Fruit fly (Drosophila melanogaster) whole organism, embryonic: ENCODE results near the gene ry.

Experiments used
- Asciz ChIP-seq: fragments of 200-800 bp; sonication (Bioruptor generic); optimal IDR thresholded peaks from 2 replicates; lab custom pipeline; 2017; ENCODE audit warnings: missing biosample characterization, mild to moderate bottlenecking, missing genetic modification characterization, missing genetic modification reagents
- Atf6 ChIP-seq: fragments of 200-800 bp; sonication (Bioruptor generic); IDR thresholded peaks from 2 replicates; pipeline ENCODE4 v1.3.6; 2022; ENCODE audit warnings: missing biosample characterization, missing genetic modification characterization
- BEAF-32 ChIP-seq: fragments of 200-800 bp; sonication (Bioruptor generic); optimal IDR thresholded peaks from 3 replicates; lab custom pipeline; 2017; ENCODE audit warnings: missing biosample characterization, missing genetic modification characterization, mild to moderate bottlenecking, moderate library complexity, missing genetic modification reagents
- CG11085 ChIP-seq: fragments of 200-800 bp; sonication (Bioruptor generic); IDR thresholded peaks from 2 replicates; pipeline ENCODE4 v1.3.6; 2022; ENCODE audit warnings: missing biosample characterization, missing genetic modification characterization
- CG12769 ChIP-seq: fragments of 200-800 bp; sonication (Bioruptor generic); optimal IDR thresholded peaks from 2 replicates; lab custom pipeline; 2019; ENCODE audit warnings: missing biosample characterization, mild to moderate bottlenecking, missing genetic modification characterization, moderate library complexity
- CG13123 ChIP-seq: fragments of 200-800 bp; sonication (Bioruptor generic); optimal IDR thresholded peaks from 2 replicates; lab custom pipeline; 2016; ENCODE audit warnings: missing biosample characterization, missing genetic modification characterization
- CG13775 ChIP-seq: fragments of 200-800 bp; sonication (Bioruptor generic); optimal IDR thresholded peaks from 3 replicates; lab custom pipeline; 2017; ENCODE audit warnings: missing biosample characterization, mild to moderate bottlenecking, missing genetic modification characterization
- CG14860 ChIP-seq: fragments of 200-800 bp; sonication (Bioruptor generic); IDR thresholded peaks from 3 replicates; pipeline ENCODE4 v1.3.6; 2022; ENCODE audit warnings: missing biosample characterization, missing genetic modification characterization; ENCODE audit not compliant: partially characterized antibody
- CG17829 ChIP-seq: fragments of 200-800 bp; optimal IDR thresholded peaks from 2 replicates; lab custom pipeline; 2019; ENCODE audit warnings: missing biosample characterization, mild to moderate bottlenecking, missing genetic modification characterization, moderate library complexity
- CG1792 ChIP-seq: fragments of 200-800 bp; sonication (Bioruptor generic); optimal IDR thresholded peaks from 2 replicates; lab custom pipeline; 2016; ENCODE audit warnings: missing biosample characterization, missing genetic modification characterization
- CG2199 ChIP-seq: fragments of 200-800 bp; sonication (Bioruptor generic); IDR thresholded peaks from 3 replicates; pipeline ENCODE4 v1.3.6; 2022; ENCODE audit warnings: missing biosample characterization, missing genetic modification characterization
- CG3065 ChIP-seq: fragments of 200-800 bp; sonication (Bioruptor generic); optimal IDR thresholded peaks from 2 replicates; lab custom pipeline; 2016; ENCODE audit warnings: missing biosample characterization, missing genetic modification characterization
- CG33213 ChIP-seq: fragments of 200-800 bp; sonication (Bioruptor generic); optimal IDR thresholded peaks from 3 replicates; lab custom pipeline; 2016; ENCODE audit warnings: missing biosample characterization, missing genetic modification characterization
- CG4282 ChIP-seq: fragments of 200-800 bp; sonication (Bioruptor generic); optimal IDR thresholded peaks from 2 replicates; lab custom pipeline; 2016; ENCODE audit warnings: missing biosample characterization, missing genetic modification characterization
- CG4730 ChIP-seq: fragments of 200-800 bp; sonication (Bioruptor generic); IDR thresholded peaks from 2 replicates; pipeline ENCODE4 v1.3.6; 2022; ENCODE audit warnings: missing biosample characterization, missing genetic modification characterization
- CG6654 ChIP-seq: fragments of 200-800 bp; sonication (Bioruptor generic); optimal IDR thresholded peaks from 2 replicates; lab custom pipeline; 2017; ENCODE audit warnings: missing biosample characterization, mild to moderate bottlenecking, missing genetic modification characterization
- CG7987 ChIP-seq: fragments of 200-800 bp; sonication (Bioruptor generic); optimal IDR thresholded peaks from 2 replicates; lab custom pipeline; 2018; ENCODE audit warnings: missing biosample characterization, mild to moderate bottlenecking, missing genetic modification characterization, moderate library complexity
- CG9609 ChIP-seq: fragments of 200-800 bp; sonication (Bioruptor generic); optimal IDR thresholded peaks from 3 replicates; lab custom pipeline; 2016; ENCODE audit warnings: missing biosample characterization, missing genetic modification characterization
- CrebB ChIP-seq: fragments of 200-800 bp; sonication (Bioruptor generic); optimal IDR thresholded peaks from 3 replicates; lab custom pipeline; 2018; ENCODE audit warnings: missing biosample characterization, mild to moderate bottlenecking, missing genetic modification characterization
- Elba2 ChIP-seq: fragments of 200-800 bp; sonication (Bioruptor generic); optimal IDR thresholded peaks from 3 replicates; lab custom pipeline; 2016; ENCODE audit warnings: missing biosample characterization, missing genetic modification characterization
- Hmr ChIP-seq: fragments of 200-800 bp; sonication (Bioruptor generic); optimal IDR thresholded peaks from 3 replicates; lab custom pipeline; 2017; ENCODE audit warnings: mild to moderate bottlenecking, missing biosample characterization, missing genetic modification reagents, missing genetic modification characterization
- Kr ChIP-seq: fragments of 200-800 bp; sonication (Bioruptor generic); optimal IDR thresholded peaks from 2 replicates; lab custom pipeline; 2017; ENCODE audit warnings: missing biosample characterization, mild to moderate bottlenecking, missing genetic modification characterization
- NC2α ChIP-seq: fragments of 200-800 bp; sonication (Bioruptor generic); optimal IDR thresholded peaks from 2 replicates; lab custom pipeline; 2016; ENCODE audit warnings: missing biosample characterization, missing genetic modification characterization
- Nf-YC ChIP-seq: fragments of 200-800 bp; optimal IDR thresholded peaks from 3 replicates; lab custom pipeline; 2019; ENCODE audit warnings: missing biosample characterization, mild to moderate bottlenecking, missing genetic modification characterization, moderate library complexity
- Sin3A ChIP-seq: fragments of >200 bp; optimal IDR thresholded peaks from 2 replicates; lab custom pipeline; 2018
- Sox102F ChIP-seq: fragments of 200-800 bp; sonication (Bioruptor generic); optimal IDR thresholded peaks from 2 replicates; lab custom pipeline; 2018; ENCODE audit warnings: missing biosample characterization, mild to moderate bottlenecking, missing genetic modification characterization, moderate library complexity
- Taf1 ChIP-seq: fragments of 200-800 bp; sonication (Bioruptor generic); IDR thresholded peaks from 2 replicates; pipeline ENCODE4 v1.3.6; 2022; ENCODE audit warnings: missing biosample characterization, missing genetic modification characterization
- al ChIP-seq: fragments of 200-800 bp; sonication (Bioruptor generic); IDR thresholded peaks from 2 replicates; pipeline ENCODE4 v1.3.6; 2022; ENCODE audit warnings: missing biosample characterization, missing genetic modification characterization
- amos ChIP-seq: fragments of 200-800 bp; sonication (Bioruptor generic); IDR thresholded peaks from 2 replicates; pipeline ENCODE4 v1.3.6; 2022; ENCODE audit warnings: missing biosample characterization, missing genetic modification characterization; ENCODE audit not compliant: partially characterized antibody
- ase ChIP-seq: fragments of 200-800 bp; sonication (Bioruptor generic); IDR thresholded peaks from 3 replicates; pipeline ENCODE4 v1.3.6; 2022; ENCODE audit warnings: missing biosample characterization, missing genetic modification characterization
- cad ChIP-seq: fragments of >200 bp; optimal IDR thresholded peaks from 2 replicates; lab custom pipeline; 2017; ENCODE audit warnings: missing biosample characterization, missing genetic modification characterization
- cas ChIP-seq: fragments of 200-800 bp; sonication (Bioruptor generic); IDR thresholded peaks from 2 replicates; pipeline ENCODE4 v1.3.6; 2022; ENCODE audit warnings: missing biosample characterization, missing genetic modification characterization
- corto ChIP-seq: fragments of 200-800 bp; sonication (Bioruptor generic); optimal IDR thresholded peaks from 2 replicates; lab custom pipeline; 2016; ENCODE audit warnings: missing biosample characterization, mild to moderate bottlenecking, missing genetic modification characterization, moderate library complexity
- da ChIP-seq: fragments of 200-800 bp; sonication (Bioruptor generic); optimal IDR thresholded peaks from 2 replicates; lab custom pipeline; 2016; ENCODE audit warnings: missing biosample characterization, missing genetic modification characterization
- dmrt99B ChIP-seq: fragments of 200-800 bp; sonication (Bioruptor generic); optimal IDR thresholded peaks from 2 replicates; lab custom pipeline; 2018; ENCODE audit warnings: missing biosample characterization, mild to moderate bottlenecking, missing genetic modification characterization, moderate library complexity
- ftz-f1 ChIP-seq: fragments of 200-800 bp; sonication (Bioruptor generic); optimal IDR thresholded peaks from 2 replicates; lab custom pipeline; 2016; ENCODE audit warnings: missing biosample characterization, missing genetic modification characterization
- gcm2 ChIP-seq: fragments of 200-800 bp; sonication (Bioruptor generic); optimal IDR thresholded peaks from 2 replicates; lab custom pipeline; 2016; ENCODE audit warnings: missing biosample characterization, missing genetic modification characterization
- gfzf ChIP-seq: fragments of 200-800 bp; sonication (Bioruptor generic); optimal IDR thresholded peaks from 2 replicates; lab custom pipeline; 2016; ENCODE audit warnings: missing biosample characterization, mild to moderate bottlenecking, missing genetic modification characterization, moderate library complexity
- hkb ChIP-seq, 2 experiments: fragments of 200-800 bp in 1 of 2; fragments of >200 bp in 1 of 2; sonication (Bioruptor generic) in 1 of 2; IDR thresholded peaks in 1 of 2; optimal IDR thresholded peaks in 1 of 2; 2 replicates each; pipeline versions ENCODE4 v1.3.6 to Lab custom; 2017 to 2022; ENCODE audit warnings: missing biosample characterization in 1 of 2, missing genetic modification characterization in 1 of 2
- hth ChIP-seq: fragments of >200 bp; optimal IDR thresholded peaks from 2 replicates; lab custom pipeline; 2017; ENCODE audit warnings: inconsistent platforms
- ind ChIP-seq: fragments of 200-800 bp; sonication (Bioruptor generic); optimal IDR thresholded peaks from 3 replicates; lab custom pipeline; 2016; ENCODE audit warnings: missing biosample characterization, missing genetic modification characterization
- inv ChIP-seq: fragments of 200-800 bp; sonication (Bioruptor generic); IDR thresholded peaks from 2 replicates; pipeline ENCODE4 v1.3.6; 2022; ENCODE audit warnings: missing biosample characterization, missing genetic modification characterization; ENCODE audit not compliant: partially characterized antibody
- jing ChIP-seq: fragments of 200-800 bp; sonication (Bioruptor generic); optimal IDR thresholded peaks from 2 replicates; lab custom pipeline; 2018; ENCODE audit warnings: missing biosample characterization, mild to moderate bottlenecking, missing genetic modification characterization
- lilli ChIP-seq: fragments of 200-800 bp; sonication (Bioruptor generic); optimal IDR thresholded peaks from 3 replicates; lab custom pipeline; 2016; ENCODE audit warnings: missing biosample characterization, missing genetic modification characterization
- maf-S ChIP-seq: fragments of 200-800 bp; sonication (Bioruptor generic); optimal IDR thresholded peaks from 2 replicates; lab custom pipeline; 2016; ENCODE audit warnings: missing biosample characterization, missing genetic modification characterization
- onecut ChIP-seq: fragments of 200-800 bp; sonication (Bioruptor generic); IDR thresholded peaks from 2 replicates; pipeline ENCODE4 v1.3.6; 2022; ENCODE audit warnings: missing biosample characterization, missing genetic modification characterization
- run ChIP-seq: fragments of 200-800 bp; sonication (Bioruptor generic); optimal IDR thresholded peaks from 3 replicates; lab custom pipeline; 2018; ENCODE audit warnings: missing biosample characterization, mild to moderate bottlenecking, missing genetic modification characterization
- sens-2 ChIP-seq: fragments of 200-800 bp; sonication (Bioruptor generic); IDR thresholded peaks from 2 replicates; pipeline ENCODE4 v1.3.6; 2022; ENCODE audit warnings: missing biosample characterization, missing genetic modification characterization
- stwl ChIP-seq: fragments of 200-800 bp; sonication (Bioruptor generic); optimal IDR thresholded peaks from 3 replicates; lab custom pipeline; 2018; ENCODE audit warnings: missing biosample characterization, mild to moderate bottlenecking, missing genetic modification characterization, moderate library complexity
- tio ChIP-seq: fragments of 200-800 bp; sonication (Bioruptor generic); optimal IDR thresholded peaks from 2 replicates; lab custom pipeline; 2017; ENCODE audit warnings: missing biosample characterization, missing genetic modification characterization, inconsistent platforms

Gene ry

DNA sequence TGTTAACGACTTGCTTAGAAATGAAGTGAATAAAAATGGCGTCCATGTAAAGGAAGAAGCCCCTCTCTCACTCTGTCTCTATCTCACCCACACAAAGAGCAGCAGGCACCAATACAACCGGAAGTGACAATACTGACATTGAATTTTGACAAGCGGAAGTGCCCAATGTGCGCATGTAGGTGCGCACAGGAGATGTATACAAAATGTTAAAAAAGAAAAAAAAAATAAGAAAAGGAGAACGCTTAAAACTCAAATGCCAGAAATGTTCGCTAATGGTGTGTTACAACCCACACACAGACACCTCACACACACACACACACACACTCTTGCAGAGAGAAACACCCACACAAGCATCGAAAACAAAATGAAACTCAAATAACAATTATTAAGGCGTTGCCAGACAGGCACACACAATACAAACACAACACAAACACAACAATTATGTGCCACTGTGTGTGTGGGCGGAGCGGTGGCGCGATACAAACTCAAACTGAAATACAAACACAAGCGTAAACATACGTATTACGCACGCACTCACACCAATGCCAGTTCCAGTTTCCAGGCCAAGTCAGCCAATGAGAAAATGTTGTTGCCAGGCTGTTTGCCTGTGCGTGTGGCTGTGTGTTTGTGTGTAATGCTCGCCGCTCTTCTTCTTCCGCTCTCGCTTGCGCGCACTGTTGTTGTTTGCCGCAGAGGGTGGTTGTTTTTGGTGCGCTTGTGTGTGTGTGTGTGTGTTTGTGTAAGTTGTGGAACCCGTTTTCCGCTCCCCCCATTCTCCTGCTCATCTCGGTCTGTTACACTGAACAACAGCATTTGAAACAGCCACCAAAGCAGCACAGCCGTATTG, 31.6 kb downstream of the ry start (continued):
- TF ChIP-seq Taf1 (GFP tag; lab: Robert Waterston, UW) = no peak
- TF ChIP-seq CG11085 (GFP tag; lab: Robert Waterston, UW) = no peak
- TF ChIP-seq Atf6 (GFP tag; lab: Robert Waterston, UW) = no peak
- no peak for TF ChIP-seq tio (GFP tag; lab: Kevin White, UChicago)
- no peak for TF ChIP-seq CG4730 (GFP tag; lab: Robert Waterston, UW)
- TF ChIP-seq da (GFP tag; lab: Kevin White, UChicago) = no peak
- no peak for TF ChIP-seq CG14860
- no peak for TF ChIP-seq maf-S (GFP tag; lab: Kevin White, UChicago)
- no peak for TF ChIP-seq CG12769 (tag; lab: Kevin White, UChicago)
- TF ChIP-seq Sox102F (GFP tag; lab: Kevin White, UChicago) = no peak
- peak; percentile 21 for TF ChIP-seq Asciz (GFP tag; lab: Kevin White, UChicago)
- no peak for TF ChIP-seq dmrt99B
- no peak for TF ChIP-seq inv
- TF ChIP-seq BEAF-32 (GFP tag; lab: Kevin White, UChicago) = no peak
- TF ChIP-seq CG13123 (GFP tag; lab: Kevin White, UChicago) = no peak
- TF ChIP-seq NC2α (GFP tag; lab: Kevin White, UChicago) = no peak
- TF ChIP-seq CG7987 (GFP tag; lab: Kevin White, UChicago) = peak; percentile 20
- TF ChIP-seq CG9609 = no peak
- no peak for TF ChIP-seq corto
- TF ChIP-seq CrebB = peak; percentile 39
- TF ChIP-seq CG17829 (tag; lab: Kevin White, UChicago) = peak; percentile 28
- TF ChIP-seq CG13775 = peak; percentile 19
- no peak for TF ChIP-seq ind (GFP tag; lab: Kevin White, UChicago)
- TF ChIP-seq hkb (optimal IDR thresholded peaks at IDR 0.05; lab: Kevin White, UChicago) = no peak
- no peak for TF ChIP-seq hkb (GFP tag; IDR thresholded peaks at IDR 0.05; lab: Robert Waterston, UW)
- no peak for TF ChIP-seq CG1792 (GFP tag; lab: Kevin White, UChicago)
- no peak for TF ChIP-seq sens-2 (GFP tag; lab: Robert Waterston, UW)
- no peak for TF ChIP-seq cas (GFP tag; lab: Robert Waterston, UW)
- no peak; the same call in 2 of the 3 replicates for TF ChIP-seq CG2199 (GFP tag; lab: Robert Waterston, UW)
- TF ChIP-seq Sin3A (lab: Kevin White, UChicago) = no peak
- TF ChIP-seq Hmr (GFP tag; lab: Kevin White, UChicago) = peak; percentile 8
- TF ChIP-seq al (GFP tag; lab: Robert Waterston, UW) = no peak
- TF ChIP-seq ftz-f1 (GFP tag; lab: Kevin White, UChicago) = peak; percentile 4
- no peak for TF ChIP-seq onecut (GFP tag; lab: Robert Waterston, UW)
- no peak for TF ChIP-seq gfzf
- no peak for TF ChIP-seq CG33213 (GFP tag; lab: Kevin White, UChicago)
- peak; percentile 53 for TF ChIP-seq CG4282 (GFP tag; lab: Kevin White, UChicago)
- TF ChIP-seq hth (lab: Kevin White, UChicago) = no peak
- TF ChIP-seq Elba2 (GFP tag; lab: Kevin White, UChicago) = no peak
- TF ChIP-seq ase = no peak
- TF ChIP-seq CG3065 = no peak
- TF ChIP-seq amos = no peak
- TF ChIP-seq run (tag; lab: Kevin White, UChicago) = no peak
- peak; percentile 100 for TF ChIP-seq Nf-YC (tag; lab: Kevin White, UChicago)
- no peak for TF ChIP-seq Kr (GFP tag; lab: Kevin White, UChicago)
- no peak for TF ChIP-seq stwl (tag; lab: Kevin White, UChicago)
- TF ChIP-seq cad (GFP tag; lab: Kevin White, UChicago) = no peak
- no peak for TF ChIP-seq lilli
- TF ChIP-seq CG6654 (GFP tag; lab: Kevin White, UChicago) = no peak
- peak; percentile 19 for TF ChIP-seq jing (GFP tag; lab: Kevin White, UChicago)
- peak; percentile 8 for TF ChIP-seq gcm2 (GFP tag; lab: Kevin White, UChicago)
